Worm (Caenorhabditis elegans) whole organism, L2 larva: Measurements from ENCODE around the gene cisd-3.1.
A peak's percentile ranks its signal among the peaks of the same experiment; 100 is the strongest.

Experiments used
- C34F6.9 ChIP-seq: fragments of 150-350 bp; optimal IDR thresholded peaks from 2 replicates; lab custom pipeline; 2014; ENCODE audit warnings: missing biosample characterization, missing genetic modification characterization
- F13H6.1 ChIP-seq: sonication (generic microtip); optimal IDR thresholded peaks from 2 replicates; lab custom pipeline; 2016; ENCODE audit warnings: missing genetic modification characterization, missing compliant biosample characterization
- R02D3.7 ChIP-seq: fragments of 150-350 bp; optimal IDR thresholded peaks from 2 replicates; lab custom pipeline; 2014; ENCODE audit warnings: missing biosample characterization, missing genetic modification characterization
- Y55F3AM.14 ChIP-seq: fragments of 200-800 bp; sonication (Bioruptor generic); optimal IDR thresholded peaks from 2 replicates; lab custom pipeline; 2018; ENCODE audit warnings: mild to moderate bottlenecking, missing genetic modification characterization, missing compliant biosample characterization
- ZK546.5 ChIP-seq: sonication (generic microtip); optimal IDR thresholded peaks from 2 replicates; lab custom pipeline; 2017; ENCODE audit warnings: missing biosample characterization, missing genetic modification characterization
- alr-1 ChIP-seq: fragments of 150-350 bp; optimal IDR thresholded peaks from 2 replicates; lab custom pipeline; 2014; ENCODE audit warnings: missing biosample characterization, missing genetic modification characterization
- aly-2 ChIP-seq: fragments of 150-350 bp; optimal IDR thresholded peaks from 2 replicates; lab custom pipeline; 2014; ENCODE audit warnings: missing biosample characterization, missing genetic modification characterization
- ama-1 ChIP-seq: fragments of 150-350 bp; optimal IDR thresholded peaks from 2 replicates; lab custom pipeline; 2018; ENCODE audit warnings: inconsistent platforms
- blmp-1 ChIP-seq: sonication (generic microtip); optimal IDR thresholded peaks from 2 replicates; lab custom pipeline; 2017; ENCODE audit warnings: missing genetic modification characterization, mild to moderate bottlenecking, missing compliant biosample characterization, antibody characterized with exemption, moderate library complexity; ENCODE audit not compliant: insufficient read depth
- ceh-16 ChIP-seq: fragments of 150-350 bp; optimal IDR thresholded peaks from 2 replicates; lab custom pipeline; 2014; ENCODE audit warnings: missing biosample characterization, missing genetic modification characterization
- ceh-82 ChIP-seq: fragments of 150-350 bp; optimal IDR thresholded peaks from 2 replicates; lab custom pipeline; 2014; ENCODE audit warnings: missing biosample characterization, missing genetic modification characterization
- crh-2 ChIP-seq: sonication (generic microtip); optimal IDR thresholded peaks from 2 replicates; lab custom pipeline; 2017; ENCODE audit warnings: missing biosample characterization, missing genetic modification characterization
- dmd-4 ChIP-seq: sonication (generic microtip); optimal IDR thresholded peaks from 2 replicates; lab custom pipeline; 2017; ENCODE audit warnings: missing biosample characterization, missing genetic modification characterization
- egl-27 ChIP-seq: sonication (generic microtip); optimal IDR thresholded peaks from 3 replicates; lab custom pipeline; 2017; ENCODE audit warnings: missing biosample characterization, missing genetic modification reagents, missing genetic modification characterization
- elt-1 ChIP-seq: fragments of 150-350 bp; optimal IDR thresholded peaks from 2 replicates; lab custom pipeline; 2014; ENCODE audit warnings: missing biosample characterization, missing genetic modification characterization
- elt-3 ChIP-seq: sonication (generic microtip); optimal IDR thresholded peaks from 2 replicates; lab custom pipeline; 2017; ENCODE audit warnings: missing biosample characterization, missing genetic modification characterization
- fos-1 ChIP-seq: fragments of 150-350 bp; optimal IDR thresholded peaks from 2 replicates; lab custom pipeline; 2014; ENCODE audit warnings: missing biosample characterization, missing genetic modification characterization
- gmeb-1 ChIP-seq: fragments of 150-350 bp; optimal IDR thresholded peaks from 2 replicates; lab custom pipeline; 2014; ENCODE audit warnings: missing biosample characterization, missing genetic modification characterization
- lin-11 ChIP-seq: fragments of 150-350 bp; sonication (generic microtip); optimal IDR thresholded peaks from 2 replicates; lab custom pipeline; 2014; ENCODE audit warnings: missing biosample characterization, missing genetic modification characterization, inconsistent platforms, mixed read lengths
- lin-13 ChIP-seq: fragments of 150-350 bp; optimal IDR thresholded peaks from 2 replicates; lab custom pipeline; 2014; ENCODE audit warnings: missing biosample characterization, missing genetic modification reagents, missing genetic modification characterization
- lin-39 ChIP-seq: fragments of 150-350 bp; optimal IDR thresholded peaks from 2 replicates; lab custom pipeline; 2014; ENCODE audit warnings: missing biosample characterization, missing genetic modification reagents, missing genetic modification characterization
- lsy-2 ChIP-seq, 2 experiments: fragments of 150-350 bp in 1 of 2; sonication (generic microtip) in 1 of 2; optimal IDR thresholded peaks; 2 replicates each; lab custom pipeline; 2014 to 2017; ENCODE audit warnings: missing biosample characterization in 2 of 2, missing genetic modification characterization in 2 of 2
- mab-5 ChIP-seq: fragments of 150-350 bp; optimal IDR thresholded peaks from 2 replicates; lab custom pipeline; 2014; ENCODE audit warnings: missing biosample characterization, missing genetic modification characterization
- mbf-1 ChIP-seq: sonication (generic microtip); optimal IDR thresholded peaks from 2 replicates; lab custom pipeline; 2017; ENCODE audit warnings: missing biosample characterization, missing genetic modification characterization
- mdl-1 ChIP-seq, 2 experiments: fragments of 150-350 bp in 1 of 2; sonication (generic microtip) in 1 of 2; optimal IDR thresholded peaks; 2 replicates each; lab custom pipeline; 2017; ENCODE audit warnings: missing biosample characterization in 2 of 2, missing genetic modification characterization in 2 of 2
- nhr-10 ChIP-seq: sonication (generic microtip); optimal IDR thresholded peaks from 2 replicates; lab custom pipeline; 2017; ENCODE audit warnings: missing biosample characterization, missing genetic modification characterization
- nhr-11 ChIP-seq: fragments of 150-350 bp; optimal IDR thresholded peaks from 2 replicates; lab custom pipeline; 2014; ENCODE audit warnings: missing biosample characterization, missing genetic modification characterization
- nhr-12 ChIP-seq: fragments of 150-350 bp; optimal IDR thresholded peaks from 2 replicates; lab custom pipeline; 2014; ENCODE audit warnings: missing biosample characterization, missing genetic modification characterization
- nhr-129 ChIP-seq: fragments of 150-350 bp; optimal IDR thresholded peaks from 2 replicates; lab custom pipeline; 2014; ENCODE audit warnings: missing biosample characterization, missing genetic modification characterization
- nhr-21 ChIP-seq: fragments of 150-350 bp; optimal IDR thresholded peaks from 2 replicates; lab custom pipeline; 2014; ENCODE audit warnings: missing biosample characterization, missing genetic modification characterization
- nhr-23 ChIP-seq: fragments of 150-350 bp; optimal IDR thresholded peaks from 2 replicates; lab custom pipeline; 2014; ENCODE audit warnings: missing biosample characterization, missing genetic modification reagents, missing genetic modification characterization
- nhr-237 ChIP-seq: fragments of 150-350 bp; optimal IDR thresholded peaks from 2 replicates; lab custom pipeline; 2014; ENCODE audit warnings: missing biosample characterization, missing genetic modification characterization
- nhr-25 ChIP-seq: fragments of 150-350 bp; sonication (generic microtip); optimal IDR thresholded peaks from 3 replicates; lab custom pipeline; 2014; ENCODE audit warnings: missing biosample characterization, missing genetic modification characterization
- nhr-6 ChIP-seq: fragments of 150-350 bp; optimal IDR thresholded peaks from 2 replicates; lab custom pipeline; 2014; ENCODE audit warnings: missing biosample characterization, missing genetic modification characterization
- nhr-77 ChIP-seq: fragments of 150-350 bp; optimal IDR thresholded peaks from 2 replicates; lab custom pipeline; 2014; ENCODE audit warnings: missing biosample characterization, missing genetic modification characterization
- peb-1 ChIP-seq: fragments of 150-350 bp; optimal IDR thresholded peaks from 2 replicates; lab custom pipeline; 2014; ENCODE audit warnings: missing biosample characterization, missing genetic modification characterization
- sem-4 ChIP-seq: fragments of 150-350 bp; optimal IDR thresholded peaks from 2 replicates; lab custom pipeline; 2014; ENCODE audit warnings: missing biosample characterization, missing genetic modification reagents, missing genetic modification characterization
- skn-1 ChIP-seq: sonication (generic microtip); optimal IDR thresholded peaks from 2 replicates; lab custom pipeline; 2017; ENCODE audit warnings: missing biosample characterization, missing genetic modification characterization
- sma-3 ChIP-seq: sonication (generic microtip); optimal IDR thresholded peaks from 2 replicates; lab custom pipeline; 2016; ENCODE audit warnings: missing genetic modification reagents, missing genetic modification characterization, missing compliant biosample characterization
- sma-9 ChIP-seq, 2 experiments: fragments of 150-350 bp in 1 of 2; sonication (generic microtip) in 1 of 2; optimal IDR thresholded peaks; 2 replicates each; lab custom pipeline; 2014 to 2016; ENCODE audit warnings: missing genetic modification characterization in 2 of 2, mild to moderate bottlenecking in 1 of 2, missing biosample characterization in 1 of 2, missing compliant biosample characterization in 1 of 2, missing genetic modification reagents in 1 of 2, moderate library complexity in 1 of 2
- snpc-4 ChIP-seq: fragments of 150-350 bp; optimal IDR thresholded peaks from 2 replicates; lab custom pipeline; 2014; ENCODE audit warnings: missing biosample characterization, missing genetic modification characterization
- unc-39 ChIP-seq: fragments of 150-350 bp; optimal IDR thresholded peaks from 2 replicates; lab custom pipeline; 2014; ENCODE audit warnings: missing biosample characterization, missing genetic modification characterization
- unc-55 ChIP-seq: fragments of 150-350 bp; sonication (generic microtip); optimal IDR thresholded peaks from 3 replicates; lab custom pipeline; 2014; ENCODE audit warnings: missing biosample characterization, missing genetic modification reagents, missing genetic modification characterization
- unc-62 ChIP-seq: fragments of 150-350 bp; optimal IDR thresholded peaks from 2 replicates; lab custom pipeline; 2014; ENCODE audit warnings: missing biosample characterization, missing genetic modification reagents, missing genetic modification characterization
- zag-1 ChIP-seq: fragments of 150-350 bp; optimal IDR thresholded peaks from 2 replicates; lab custom pipeline; 2014; ENCODE audit warnings: missing biosample characterization, missing genetic modification characterization
- ztf-1 ChIP-seq: fragments of 200-800 bp; sonication (Bioruptor generic); conservative IDR thresholded peaks from 2 replicates; pipeline ENCODE4 v1.3.6; 2022; ENCODE audit warnings: missing genetic modification characterization, missing compliant biosample characterization
- ztf-11 ChIP-seq: sonication (generic microtip); optimal IDR thresholded peaks from 2 replicates; lab custom pipeline; 2017; ENCODE audit warnings: missing biosample characterization, missing genetic modification characterization
- ztf-4 ChIP-seq: fragments of 150-350 bp; optimal IDR thresholded peaks from 2 replicates; lab custom pipeline; 2014; ENCODE audit warnings: missing biosample characterization, missing genetic modification characterization

cisd-3.1 gene

ce11 chrIII:4508064-4508905 is 34.4 kb upstream of the cisd-3.1 start, which contains the start of the genes cct-5 and F25F2.1:
Gene cct-5, minus strand, starts transcription at chrIII:4508114.
Gene F25F2.1, plus strand, starts transcription at chrIII:4508855.
- no peak for TF ChIP-seq ceh-16 (tag; lab: Kevin White, UChicago)
- TF ChIP-seq sma-3, result peak; percentile 36
- TF ChIP-seq ZK546.5 (tag; lab: Kevin White, UChicago), result no peak
- TF ChIP-seq unc-55 (GFP tag; lab: Kevin White, UChicago), result peak; percentile 76
- no peak for TF ChIP-seq nhr-77 (tag; lab: Kevin White, UChicago)
- TF ChIP-seq ama-1 (lab: Kevin White, UChicago), result peak; percentile 37
- TF ChIP-seq nhr-12 (tag; lab: Kevin White, UChicago), result no peak
- no peak for TF ChIP-seq nhr-237 (tag; lab: Kevin White, UChicago)
- TF ChIP-seq zag-1, result no peak
- TF ChIP-seq skn-1 (tag; lab: Kevin White, UChicago), result no peak
- TF ChIP-seq nhr-21, result no peak
- TF ChIP-seq dmd-4 (tag; lab: Kevin White, UChicago), result no peak
- no peak for TF ChIP-seq nhr-11 (tag; lab: Kevin White, UChicago)
- TF ChIP-seq ceh-82 (tag; lab: Kevin White, UChicago), result no peak
- no peak for TF ChIP-seq nhr-10
- TF ChIP-seq unc-62 (GFP tag; lab: Kevin White, UChicago), result no peak
- no peak for TF ChIP-seq blmp-1 (tag; lab: Kevin White, UChicago)
- no peak for TF ChIP-seq ztf-11 (tag; lab: Kevin White, UChicago)
- TF ChIP-seq nhr-129 (tag; lab: Kevin White, UChicago), result peak; percentile 57
- no peak for TF ChIP-seq mab-5 (tag; lab: Kevin White, UChicago)
- no peak for TF ChIP-seq mdl-1 (tag; optimal IDR thresholded peaks at IDR 0.05; lab: Kevin White, UChicago)
- TF ChIP-seq unc-39, result no peak
- no peak for TF ChIP-seq aly-2
- TF ChIP-seq F13H6.1 (tag; lab: Kevin White, UChicago), result peak; percentile 19
- no peak for TF ChIP-seq nhr-6 (tag; lab: Kevin White, UChicago)
- no peak for TF ChIP-seq nhr-25 (tag; lab: Kevin White, UChicago)
- TF ChIP-seq C34F6.9, result peak; percentile 76
- TF ChIP-seq sma-9 (GFP tag; optimal IDR thresholded peaks at IDR 0.05; lab: Kevin White, UChicago), result peak; percentile 49
- TF ChIP-seq sma-9 (tag; optimal IDR thresholded peaks at IDR 0.05; lab: Kevin White, UChicago), result no peak
- TF ChIP-seq snpc-4, result peak; percentile 23
- no peak for TF ChIP-seq lin-39
- peak; percentile 23 for TF ChIP-seq fos-1 (tag; lab: Kevin White, UChicago)
- TF ChIP-seq elt-3 (tag; lab: Kevin White, UChicago), result no peak
- TF ChIP-seq egl-27, result no peak
- TF ChIP-seq mbf-1 (tag; lab: Kevin White, UChicago), result no peak
- no peak for TF ChIP-seq Y55F3AM.14 (GFP tag; lab: Kevin White, UChicago)
- no peak for TF ChIP-seq elt-1
- TF ChIP-seq gmeb-1 (tag; lab: Kevin White, UChicago), result peak; percentile 76
- peak; percentile 61 to 95 for TF ChIP-seq lsy-2 (tag; optimal IDR thresholded peaks at IDR 0.05; lab: Kevin White, UChicago)
- no peak for TF ChIP-seq nhr-23 (tag; lab: Kevin White, UChicago)
- TF ChIP-seq alr-1 (tag; lab: Kevin White, UChicago), result no peak
- no peak for TF ChIP-seq ztf-4 (tag; lab: Kevin White, UChicago)
- TF ChIP-seq crh-2 (tag; lab: Kevin White, UChicago), result peak; percentile 71
- TF ChIP-seq lin-13 (GFP tag; lab: Kevin White, UChicago), result peak; percentile 51
- TF ChIP-seq R02D3.7 (tag; lab: Kevin White, UChicago), result no peak
- no peak for TF ChIP-seq ztf-1 (GFP tag; lab: Robert Waterston, UW)
- no peak for TF ChIP-seq sem-4 (tag; lab: Kevin White, UChicago)
- no peak for TF ChIP-seq peb-1 (tag; lab: Kevin White, UChicago)
- no peak for TF ChIP-seq lin-11 (tag; lab: Kevin White, UChicago)
- TF ChIP-seq, all 48 proteins: peak for 13
